Fruit fly (Drosophila melanogaster) whole organism, embryonic: ENCODE data around the gene DEF8.

Source experiments
- CG10209 ChIP-seq: fragments of 200-800 bp; sonication (Bioruptor generic); optimal IDR thresholded peaks from 3 replicates; lab custom pipeline; 2017; ENCODE audit warnings: missing biosample characterization, mild to moderate bottlenecking, missing genetic modification characterization, missing genetic modification reagents
- CG11247 ChIP-seq: fragments of 200-800 bp; sonication (Bioruptor generic); IDR thresholded peaks from 2 replicates; pipeline ENCODE4 v1.3.6; 2022; ENCODE audit warnings: missing biosample characterization, missing genetic modification characterization
- CG11456 ChIP-seq: fragments of 200-800 bp; sonication (Bioruptor generic); IDR thresholded peaks from 3 replicates; pipeline ENCODE4 v1.3.6; 2022; ENCODE audit warnings: missing biosample characterization, missing genetic modification characterization
- CG11560 ChIP-seq: fragments of 200-800 bp; sonication (Bioruptor generic); IDR thresholded peaks from 3 replicates; pipeline ENCODE4 v1.3.6; 2022; ENCODE audit warnings: missing biosample characterization, missing genetic modification characterization
- CG12071 ChIP-seq: fragments of 200-800 bp; sonication (Bioruptor generic); optimal IDR thresholded peaks from 3 replicates; lab custom pipeline; 2018; ENCODE audit warnings: missing biosample characterization, mild to moderate bottlenecking, missing genetic modification characterization
- CG13296 ChIP-seq: fragments of 200-800 bp; sonication (Bioruptor generic); optimal IDR thresholded peaks from 3 replicates; lab custom pipeline; 2018; ENCODE audit warnings: missing biosample characterization, mild to moderate bottlenecking, missing genetic modification characterization
- CG14710 ChIP-seq: fragments of 200-800 bp; sonication (Bioruptor generic); optimal IDR thresholded peaks from 3 replicates; lab custom pipeline; 2019; ENCODE audit warnings: missing biosample characterization, mild to moderate bottlenecking, missing genetic modification characterization, moderate library complexity
- CG15011 ChIP-seq: fragments of 200-800 bp; sonication (Bioruptor generic); optimal IDR thresholded peaks from 3 replicates; lab custom pipeline; 2018; ENCODE audit warnings: missing biosample characterization, mild to moderate bottlenecking, missing genetic modification characterization
- CG15073 ChIP-seq: fragments of 200-800 bp; sonication (Bioruptor generic); optimal IDR thresholded peaks from 2 replicates; lab custom pipeline; 2016; ENCODE audit warnings: missing biosample characterization, missing genetic modification characterization
- CG1529 ChIP-seq: fragments of 200-800 bp; sonication (Bioruptor generic); optimal IDR thresholded peaks from 3 replicates; lab custom pipeline; 2018; ENCODE audit warnings: missing biosample characterization, missing genetic modification characterization
- CG16813 ChIP-seq: fragments of 200-800 bp; sonication (Bioruptor generic); IDR thresholded peaks from 3 replicates; pipeline ENCODE4 v1.3.6; 2022; ENCODE audit warnings: missing biosample characterization, missing genetic modification characterization; ENCODE audit not compliant: partially characterized antibody
- CG17361 ChIP-seq: fragments of 200-800 bp; sonication (Bioruptor generic); IDR thresholded peaks from 3 replicates; pipeline ENCODE4 v1.3.6; 2022; ENCODE audit warnings: missing biosample characterization, missing genetic modification characterization
- CG17612 ChIP-seq: fragments of 200-800 bp; sonication (Bioruptor generic); IDR thresholded peaks from 2 replicates; pipeline ENCODE4 v1.3.6; 2022; ENCODE audit warnings: missing biosample characterization, missing genetic modification characterization
- CG18011 ChIP-seq: fragments of 200-800 bp; sonication (Bioruptor generic); optimal IDR thresholded peaks from 2 replicates; lab custom pipeline; 2017; ENCODE audit warnings: missing biosample characterization, missing genetic modification characterization, mild to moderate bottlenecking, moderate library complexity, missing genotype
- CG2678 ChIP-seq: fragments of 200-800 bp; sonication (Bioruptor generic); optimal IDR thresholded peaks from 3 replicates; lab custom pipeline; 2019; ENCODE audit warnings: missing biosample characterization, mild to moderate bottlenecking, missing genetic modification characterization, moderate library complexity
- CG34224 ChIP-seq: fragments of 200-800 bp; sonication (Bioruptor generic); IDR thresholded peaks from 3 replicates; pipeline ENCODE4 v1.3.6; 2022; ENCODE audit warnings: missing biosample characterization, missing genetic modification characterization; ENCODE audit not compliant: partially characterized antibody
- CG6272 ChIP-seq: fragments of 200-800 bp; sonication (Bioruptor generic); IDR thresholded peaks from 2 replicates; pipeline ENCODE4 v1.3.6; 2022; ENCODE audit warnings: missing biosample characterization, missing genetic modification characterization
- CG6765 ChIP-seq: fragments of 200-800 bp; sonication (Bioruptor generic); optimal IDR thresholded peaks from 3 replicates; lab custom pipeline; 2017; ENCODE audit warnings: missing biosample characterization, mild to moderate bottlenecking, missing genetic modification characterization
- CG6813 ChIP-seq: fragments of 200-800 bp; sonication (Bioruptor generic); optimal IDR thresholded peaks from 2 replicates; lab custom pipeline; 2017; ENCODE audit warnings: missing biosample characterization, missing genetic modification characterization, mild to moderate bottlenecking, moderate library complexity, missing genetic modification reagents
- CG7556 ChIP-seq: fragments of 200-800 bp; sonication (Bioruptor generic); optimal IDR thresholded peaks from 2 replicates; lab custom pipeline; 2017; ENCODE audit warnings: missing biosample characterization, mild to moderate bottlenecking, missing genetic modification characterization
- CTCF ChIP-seq: fragments of 200-800 bp; sonication (Bioruptor generic); optimal IDR thresholded peaks from 2 replicates; lab custom pipeline; 2017; ENCODE audit warnings: missing biosample characterization, mild to moderate bottlenecking, missing genetic modification characterization, moderate library complexity
- Gug ChIP-seq: fragments of 200-800 bp; sonication (Bioruptor generic); IDR thresholded peaks from 4 replicates; pipeline ENCODE4 v1.3.6; 2022; ENCODE audit warnings: missing biosample characterization, missing genetic modification characterization
- Lhr ChIP-seq: fragments of 200-800 bp; sonication (Bioruptor generic); optimal IDR thresholded peaks from 3 replicates; lab custom pipeline; 2017; ENCODE audit warnings: mild to moderate bottlenecking, missing biosample characterization, missing genetic modification reagents, missing genetic modification characterization
- MTF-1 ChIP-seq: fragments of 200-800 bp; sonication (Bioruptor generic); optimal IDR thresholded peaks from 2 replicates; lab custom pipeline; 2018; ENCODE audit warnings: missing biosample characterization, mild to moderate bottlenecking, missing genetic modification characterization, borderline replicate concordance
- Ptx1 ChIP-seq: fragments of 200-800 bp; sonication (Bioruptor generic); IDR thresholded peaks from 2 replicates; pipeline ENCODE4 v1.3.6; 2022; ENCODE audit warnings: missing biosample characterization, missing genetic modification characterization
- Ssrp ChIP-seq: fragments of 200-800 bp; sonication (Bioruptor generic); optimal IDR thresholded peaks from 2 replicates; lab custom pipeline; 2018; ENCODE audit warnings: missing biosample characterization, mild to moderate bottlenecking, missing genetic modification characterization, moderate library complexity
- ab ChIP-seq: fragments of 200-800 bp; sonication (Bioruptor generic); optimal IDR thresholded peaks from 2 replicates; lab custom pipeline; 2016; ENCODE audit warnings: missing biosample characterization, missing genetic modification characterization
- cg ChIP-seq: fragments of 200-800 bp; sonication (Bioruptor generic); optimal IDR thresholded peaks from 3 replicates; lab custom pipeline; 2019; ENCODE audit warnings: missing biosample characterization, mild to moderate bottlenecking, missing genetic modification characterization, moderate library complexity
- cwo ChIP-seq: fragments of 200-800 bp; sonication (Bioruptor generic); optimal IDR thresholded peaks from 3 replicates; lab custom pipeline; 2017; ENCODE audit warnings: missing biosample characterization, missing genetic modification characterization, mild to moderate bottlenecking, moderate library complexity, missing genetic modification reagents
- en ChIP-seq: fragments of 200-800 bp; sonication (Bioruptor generic); optimal IDR thresholded peaks from 2 replicates; lab custom pipeline; 2016; ENCODE audit warnings: missing biosample characterization, missing genetic modification characterization
- ewg ChIP-seq: fragments of 200-800 bp; sonication (Bioruptor generic); optimal IDR thresholded peaks from 3 replicates; lab custom pipeline; 2017; ENCODE audit warnings: mild to moderate bottlenecking, missing biosample characterization, missing genetic modification reagents, missing genetic modification characterization
- fd102C ChIP-seq: fragments of 200-800 bp; sonication (Bioruptor generic); optimal IDR thresholded peaks from 2 replicates; lab custom pipeline; 2018; ENCODE audit warnings: missing biosample characterization, mild to moderate bottlenecking, missing genetic modification characterization, moderate library complexity
- fd96Cb ChIP-seq: fragments of 200-800 bp; sonication (Bioruptor generic); optimal IDR thresholded peaks from 2 replicates; lab custom pipeline; 2018; ENCODE audit warnings: missing biosample characterization, mild to moderate bottlenecking, missing genetic modification characterization, moderate library complexity
- gfzf ChIP-seq: fragments of 200-800 bp; sonication (Bioruptor generic); optimal IDR thresholded peaks from 2 replicates; lab custom pipeline; 2016; ENCODE audit warnings: missing biosample characterization, mild to moderate bottlenecking, missing genetic modification characterization, moderate library complexity
- gsb-n ChIP-seq: fragments of 200-800 bp; sonication (Bioruptor generic); optimal IDR thresholded peaks from 3 replicates; lab custom pipeline; 2018; ENCODE audit warnings: missing biosample characterization, mild to moderate bottlenecking, missing genetic modification characterization
- hth ChIP-seq: fragments of >200 bp; optimal IDR thresholded peaks from 2 replicates; lab custom pipeline; 2017; ENCODE audit warnings: inconsistent platforms
- insv ChIP-seq, 2 experiments: fragments of 200-800 bp; sonication (Bioruptor generic); optimal IDR thresholded peaks; 3 replicates each; lab custom pipeline; 2016 to 2018; ENCODE audit warnings: missing biosample characterization in 2 of 2, missing genetic modification characterization in 2 of 2
- kay ChIP-seq: fragments of 200-800 bp; sonication (Bioruptor generic); optimal IDR thresholded peaks from 2 replicates; lab custom pipeline; 2016; ENCODE audit warnings: missing biosample characterization, missing genetic modification characterization
- lbe ChIP-seq: fragments of 200-800 bp; sonication (Bioruptor generic); optimal IDR thresholded peaks from 2 replicates; lab custom pipeline; 2016; ENCODE audit warnings: missing biosample characterization, mild to moderate bottlenecking, missing genetic modification characterization
- lov ChIP-seq, 2 experiments: fragments of 200-800 bp in 1 of 2; fragments of >200 bp in 1 of 2; sonication (Bioruptor generic) in 1 of 2; IDR thresholded peaks in 1 of 2; optimal IDR thresholded peaks in 1 of 2; 2 replicates in 1 of 2; 3 replicates in 1 of 2; pipeline versions ENCODE4 v1.3.6 to Lab custom; 2017 to 2022; ENCODE audit warnings: missing biosample characterization in 1 of 2, missing genetic modification characterization in 1 of 2
- pan ChIP-seq, 4 experiments: fragments of >200 bp in 3 of 4; fragments of 200-800 bp in 1 of 4; sonication (Bioruptor generic) in 1 of 4; optimal IDR thresholded peaks in 3 of 4; IDR thresholded peaks in 1 of 4; 2 replicates each; pipeline versions ENCODE4 v1.3.6 to Lab custom; 2017 to 2022; ENCODE audit warnings: missing biosample characterization in 2 of 4, missing genetic modification characterization in 2 of 4, mixed read lengths in 1 of 4
- pum ChIP-seq: fragments of 200-800 bp; sonication (Bioruptor generic); optimal IDR thresholded peaks from 2 replicates; lab custom pipeline; 2016; ENCODE audit warnings: missing biosample characterization, missing genetic modification characterization
- scrt ChIP-seq: fragments of 200-800 bp; sonication (Bioruptor generic); optimal IDR thresholded peaks from 2 replicates; lab custom pipeline; 2018; ENCODE audit warnings: missing biosample characterization, mild to moderate bottlenecking, missing genetic modification characterization, moderate library complexity
- sens-2 ChIP-seq: fragments of 200-800 bp; sonication (Bioruptor generic); IDR thresholded peaks from 2 replicates; pipeline ENCODE4 v1.3.6; 2022; ENCODE audit warnings: missing biosample characterization, missing genetic modification characterization
- stwl ChIP-seq: fragments of 200-800 bp; sonication (Bioruptor generic); optimal IDR thresholded peaks from 3 replicates; lab custom pipeline; 2018; ENCODE audit warnings: missing biosample characterization, mild to moderate bottlenecking, missing genetic modification characterization, moderate library complexity
- tap ChIP-seq: fragments of 200-800 bp; optimal IDR thresholded peaks from 3 replicates; lab custom pipeline; 2019; ENCODE audit warnings: missing biosample characterization, mild to moderate bottlenecking, missing genetic modification characterization, moderate library complexity
- tgo ChIP-seq: fragments of 200-800 bp; sonication (Bioruptor generic); IDR thresholded peaks from 3 replicates; pipeline ENCODE4 v1.3.6; 2022; ENCODE audit warnings: missing biosample characterization, missing genetic modification characterization
- toy ChIP-seq: fragments of 200-800 bp; sonication (Bioruptor generic); IDR thresholded peaks from 2 replicates; pipeline ENCODE4 v1.3.6; 2022; ENCODE audit warnings: missing biosample characterization, missing genetic modification characterization
- z ChIP-seq: fragments of 200-800 bp; sonication (Bioruptor generic); IDR thresholded peaks from 3 replicates; pipeline ENCODE4 v1.3.6; 2022; ENCODE audit warnings: missing biosample characterization, missing genetic modification characterization

DEF8 gene

DNA sequence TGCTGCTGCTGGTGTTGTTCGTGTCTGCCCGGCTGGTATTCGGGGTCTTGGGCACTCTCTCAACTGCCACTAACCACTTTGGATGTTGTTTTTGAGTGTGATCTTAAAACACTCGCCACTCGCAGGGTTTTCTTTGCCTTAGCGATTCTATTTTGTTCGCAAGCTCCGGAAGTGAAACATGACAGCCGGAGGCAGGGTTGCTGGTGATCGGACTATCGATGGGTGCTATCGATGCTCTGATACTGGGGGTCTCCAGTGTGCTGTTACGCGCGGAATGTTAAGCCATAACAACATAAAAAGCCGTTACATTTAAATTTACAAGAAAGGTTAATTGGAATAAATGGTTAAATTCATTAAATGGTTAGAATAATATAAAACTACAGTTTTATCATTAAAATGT lies 7.0 kb upstream of the DEF8 start, which contains the start of gene yps (continued):
- TF ChIP-seq CG11456 (GFP tag; lab: Robert Waterston, UW) (peak; percentile 97), ewg (GFP tag; lab: Kevin White, UChicago) (peak; percentile 87), CG6765 (peak; percentile 99), CG7556 (GFP tag; lab: Kevin White, UChicago) (peak; percentile 83), hth (lab: Kevin White, UChicago) (no peak), cwo (GFP tag; lab: Kevin White, UChicago) (peak; percentile 82), CG1529 (GFP tag; lab: Kevin White, UChicago) (peak; percentile 87), en (GFP tag; lab: Kevin White, UChicago) (peak; percentile 95), Ssrp (tag; lab: Kevin White, UChicago) (peak; percentile 69), lov (optimal IDR thresholded peaks at IDR 0.05; lab: Kevin White, UChicago) (no peak), lov (GFP tag; IDR thresholded peaks at IDR 0.05; lab: Robert Waterston, UW) (peak; percentile 97), CG17612 (GFP tag; lab: Robert Waterston, UW) (peak; percentile 79), toy (GFP tag; lab: Robert Waterston, UW) (peak; percentile 78; the same call in 1 of the 2 replicates), pan (optimal IDR thresholded peaks at IDR 0.05; lab: Kevin White, UChicago) (no peak), pan (GFP tag; optimal IDR thresholded peaks at IDR 0.05 in 1 of 2, IDR thresholded peaks at IDR 0.05 in 1 of 2) (peak in 1 of 2 experiments; percentile 93), CG2678 (tag; lab: Kevin White, UChicago) (peak; percentile 84), Ptx1 (peak; percentile 82), pum (GFP tag; lab: Kevin White, UChicago) (peak; percentile 74), Gug (GFP tag; lab: Robert Waterston, UW) (peak; percentile 52; the same call in 2 of the 4 replicates), kay (peak; percentile 71), Lhr (GFP tag; lab: Kevin White, UChicago) (peak; percentile 89), scrt (GFP tag; lab: Kevin White, UChicago) (peak; percentile 93), CG12071 (peak; percentile 97), fd102C (GFP tag; lab: Kevin White, UChicago) (peak; percentile 97), CG15011 (GFP tag; lab: Kevin White, UChicago) (peak; percentile 94), stwl (tag; lab: Kevin White, UChicago) (peak; percentile 91), insv (GFP tag; optimal IDR thresholded peaks at IDR 0.05; lab: Kevin White, UChicago) (peak in 1 of 2 experiments; percentile 85), CG10209 (peak; percentile 94), MTF-1 (peak; percentile 99), gfzf (GFP tag; lab: Kevin White, UChicago) (peak; percentile 39), CG11560 (tag; lab: Robert Waterston, UW) (peak; percentile 49; the same call in 1 of the 3 replicates), CG6813 (GFP tag; lab: Kevin White, UChicago) (peak; percentile 98), gsb-n (tag; lab: Kevin White, UChicago) (peak; percentile 91), tap (tag; lab: Kevin White, UChicago) (peak; percentile 87), cg (GFP tag; lab: Kevin White, UChicago) (no peak), CG16813 (GFP tag; lab: Robert Waterston, UW) (peak; percentile 79), lbe (GFP tag; lab: Kevin White, UChicago) (peak; percentile 89), CG34224 (peak; percentile 55; the same call in 2 of the 3 replicates), ab (GFP tag; lab: Kevin White, UChicago) (no peak), tgo (GFP tag; lab: Robert Waterston, UW) (peak; percentile 83), CG11247 (GFP tag; lab: Robert Waterston, UW) (peak; percentile 91), CG14710 (tag; lab: Kevin White, UChicago) (peak; percentile 92), CTCF (peak; percentile 68), z (GFP tag; lab: Robert Waterston, UW) (peak; percentile 73; the same call in 2 of the 3 replicates), CG13296 (GFP tag; lab: Kevin White, UChicago) (peak; percentile 97), sens-2 (peak; percentile 94), CG15073 (no peak), CG17361 (GFP tag; lab: Robert Waterston, UW) (peak; percentile 83), fd96Cb (tag; lab: Kevin White, UChicago) (peak; percentile 71), CG18011 (GFP tag; lab: Kevin White, UChicago) (peak; percentile 89), CG6272 (GFP tag; lab: Robert Waterston, UW) (peak; percentile 58; the same call in 1 of the 2 replicates)
